Worm (Caenorhabditis elegans): ENCODE results near the gene C25F9.5.

The C25F9.5 gene

DNA sequence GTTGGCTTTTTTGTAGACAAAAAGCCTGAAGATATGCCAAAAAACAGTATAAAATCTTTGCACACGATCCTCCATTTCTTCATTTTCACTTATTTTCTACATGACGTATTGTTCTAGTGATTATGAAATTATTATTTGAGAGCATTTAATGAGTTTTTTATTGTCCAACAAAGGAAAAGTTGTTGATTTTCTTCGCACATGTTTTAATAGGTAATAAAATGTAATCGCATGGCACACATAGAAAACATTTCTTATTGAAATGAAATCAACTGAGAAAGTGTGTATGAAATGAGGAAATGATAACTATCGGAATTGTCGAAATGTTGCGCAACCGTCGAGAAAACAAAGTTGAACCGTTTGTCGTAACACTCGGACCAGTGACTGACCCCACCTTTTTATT, 9.2 kb downstream of the C25F9.5 start:
- TF ChIP-seq aha-1 (tag; optimal IDR thresholded peaks at IDR 0.05) (no peak), mep-1 (tag; optimal IDR thresholded peaks at IDR 0.05) (no peak), fkh-8 (tag; optimal IDR thresholded peaks at IDR 0.05) (no peak), nhr-76 (tag; optimal IDR thresholded peaks at IDR 0.05) (no peak), nhr-71 (tag; optimal IDR thresholded peaks at IDR 0.05) (no peak), egl-13 (tag; optimal IDR thresholded peaks at IDR 0.05) (no peak), elt-2 (tag; optimal IDR thresholded peaks at IDR 0.05) (peak; percentile 32), fkh-10 (GFP tag; optimal IDR thresholded peaks at IDR 0.05) (no peak), efl-1 (optimal IDR thresholded peaks at IDR 0.05) (no peak), efl-1 (GFP tag; optimal IDR thresholded peaks at IDR 0.05 in 1 of 2) (peak in 1 of 2 experiments; percentile 9), aly-2 (tag; optimal IDR thresholded peaks at IDR 0.05) (no peak), dpl-1 (GFP tag; optimal IDR thresholded peaks at IDR 0.05) (no peak), tlp-1 (tag; optimal IDR thresholded peaks at IDR 0.05) (peak; percentile 62), nhr-20 (tag; optimal IDR thresholded peaks at IDR 0.05) (no peak), lin-39 (tag; optimal IDR thresholded peaks at IDR 0.05) (no peak), xbp-1 (tag; optimal IDR thresholded peaks at IDR 0.05) (no peak)

DNA sequence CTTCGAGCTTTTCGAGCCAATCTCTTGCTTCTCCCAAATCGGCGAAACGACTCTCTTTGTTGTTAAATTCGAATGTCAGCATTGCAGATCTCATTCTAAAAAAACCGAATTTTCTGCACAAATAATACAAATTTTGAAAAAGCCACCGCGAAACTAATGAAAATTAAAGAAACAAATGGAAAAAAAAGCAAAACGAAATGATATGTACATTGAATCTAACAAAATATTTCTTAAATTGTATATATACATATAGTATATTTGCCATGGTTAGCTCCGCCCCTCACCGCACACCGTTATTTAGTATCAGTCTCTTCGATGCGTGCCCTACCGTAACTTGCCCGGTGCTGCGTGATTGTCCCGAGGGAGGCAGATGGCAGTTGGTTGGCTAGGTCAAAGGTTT, 10.0 kb downstream of the C25F9.5 start, which contains the start of gene srw-86:
Gene srw-86, minus strand, starts transcription at position 101 of the 400 bp plus-strand sequence.
- no peak for TF ChIP-seq jun-1 (tag; optimal IDR thresholded peaks at IDR 0.05)
- TF ChIP-seq rnt-1 (tag; optimal IDR thresholded peaks at IDR 0.05) = no peak
- no peak for TF ChIP-seq mef-2 (tag; optimal IDR thresholded peaks at IDR 0.05)
- TF ChIP-seq nhr-28 (tag; optimal IDR thresholded peaks at IDR 0.05) = no peak
- TF ChIP-seq ama-1 (optimal IDR thresholded peaks at IDR 0.05) = no peak
- no peak for TF ChIP-seq hlh-4 (tag; optimal IDR thresholded peaks at IDR 0.05)
- TF ChIP-seq sptf-1 (tag; optimal IDR thresholded peaks at IDR 0.05) = no peak
- no peak for TF ChIP-seq mab-9 (GFP tag; IDR thresholded peaks at IDR 0.05)
- no peak for TF ChIP-seq ztf-4 (tag; optimal IDR thresholded peaks at IDR 0.05)
- no peak for TF ChIP-seq tlp-1 (tag; optimal IDR thresholded peaks at IDR 0.05)
- TF ChIP-seq vab-15 (tag; optimal IDR thresholded peaks at IDR 0.05) = no peak
- no peak for TF ChIP-seq ets-5 (GFP tag; IDR thresholded peaks at IDR 0.05)
- TF ChIP-seq snpc-4 (tag; optimal IDR thresholded peaks at IDR 0.05) = no peak
- no peak for TF ChIP-seq mep-1 (tag; optimal IDR thresholded peaks at IDR 0.05)
- TF ChIP-seq sox-4 (tag; optimal IDR thresholded peaks at IDR 0.05) = no peak
- TF ChIP-seq lin-35 (GFP tag; optimal IDR thresholded peaks at IDR 0.05) = no peak
- TF ChIP-seq aha-1 (tag; optimal IDR thresholded peaks at IDR 0.05) = no peak
- TF ChIP-seq zag-1 (tag; optimal IDR thresholded peaks at IDR 0.05) = no peak
- no peak for TF ChIP-seq ces-1 (GFP tag; optimal IDR thresholded peaks at IDR 0.05)

DNA sequence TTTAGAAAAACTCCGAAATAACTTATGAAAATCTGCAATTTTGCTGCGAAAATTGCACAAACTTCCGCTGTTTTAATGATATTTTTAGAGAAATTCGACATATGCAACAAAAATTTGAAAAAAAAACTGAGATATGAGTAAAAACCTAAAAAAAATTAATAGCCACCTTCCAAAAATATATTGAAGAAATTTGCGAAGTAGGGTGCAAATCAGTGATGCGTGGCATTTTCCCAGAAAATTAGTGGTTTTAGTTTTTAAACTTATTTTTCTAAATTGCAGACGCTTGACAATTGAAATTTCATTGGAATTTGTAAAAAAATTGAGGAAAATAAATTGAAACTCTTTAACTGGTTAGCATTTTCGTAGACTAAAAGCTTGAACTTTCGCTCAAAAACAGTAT, 11.8 kb downstream of the C25F9.5 start, which contains the start of gene C25F9.13:
Gene C25F9.13, minus strand, starts transcription at position 101 of the 400 bp plus-strand sequence.
- TF ChIP-seq mdl-1 (tag; optimal IDR thresholded peaks at IDR 0.05) (no peak), nhr-12 (tag; optimal IDR thresholded peaks at IDR 0.05) (no peak), rnt-1 (tag; optimal IDR thresholded peaks at IDR 0.05) (no peak), ceh-8 (GFP tag; optimal IDR thresholded peaks at IDR 0.05) (no peak), fkh-8 (tag; optimal IDR thresholded peaks at IDR 0.05) (no peak), ztf-4 (tag; optimal IDR thresholded peaks at IDR 0.05) (no peak), sox-4 (tag; optimal IDR thresholded peaks at IDR 0.05) (no peak), lsy-2 (tag; optimal IDR thresholded peaks at IDR 0.05) (no peak), ceh-63 (GFP tag; optimal IDR thresholded peaks at IDR 0.05) (no peak)

DNA sequence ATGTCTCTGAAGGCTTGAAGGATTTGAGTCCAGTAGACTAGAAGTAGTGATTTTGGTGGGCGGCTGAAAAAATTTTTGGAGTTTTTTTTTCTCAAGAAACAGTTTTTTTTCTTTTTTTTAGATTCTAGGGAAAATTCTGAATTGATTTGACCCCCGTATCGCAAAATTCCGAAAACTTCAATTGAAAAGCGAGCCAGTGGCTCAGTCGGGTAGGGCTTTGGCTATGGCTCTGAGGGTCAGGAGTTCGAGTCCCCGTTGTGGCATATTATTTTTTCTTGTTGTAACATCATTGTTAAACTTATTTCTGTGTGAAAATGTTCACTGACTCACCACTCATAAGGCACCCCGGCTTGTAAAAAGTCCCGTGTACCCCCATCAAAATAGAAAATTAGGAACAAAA, 12.3 kb downstream of the C25F9.5 start:
- TF ChIP-seq C16A3.4 (tag; optimal IDR thresholded peaks at IDR 0.05) (no peak), pag-3 (tag; optimal IDR thresholded peaks at IDR 0.05; ENCODE audit: borderline replicate concordance, insufficient read depth) (no peak), aly-2 (tag; optimal IDR thresholded peaks at IDR 0.05) (no peak), ceh-63 (GFP tag; optimal IDR thresholded peaks at IDR 0.05) (no peak), lin-35 (GFP tag; optimal IDR thresholded peaks at IDR 0.05) (no peak), snu-23 (GFP tag; optimal IDR thresholded peaks at IDR 0.05) (no peak), nhr-90 (tag; optimal IDR thresholded peaks at IDR 0.05; ENCODE audit: poor library complexity) (no peak), elt-2 (tag; optimal IDR thresholded peaks at IDR 0.05) (no peak), unc-86 (tag; optimal IDR thresholded peaks at IDR 0.05) (no peak), vab-15 (tag; optimal IDR thresholded peaks at IDR 0.05) (no peak), grh-1 (GFP tag; IDR thresholded peaks at IDR 0.05) (no peak), mep-1 (tag; optimal IDR thresholded peaks at IDR 0.05) (no peak), unc-30 (tag; optimal IDR thresholded peaks at IDR 0.05) (no peak)

All from whole organism, L1 larva.